Fruit fly (Drosophila melanogaster): ENCODE results near the gene CG8814.

The CG8814 gene

DNA sequence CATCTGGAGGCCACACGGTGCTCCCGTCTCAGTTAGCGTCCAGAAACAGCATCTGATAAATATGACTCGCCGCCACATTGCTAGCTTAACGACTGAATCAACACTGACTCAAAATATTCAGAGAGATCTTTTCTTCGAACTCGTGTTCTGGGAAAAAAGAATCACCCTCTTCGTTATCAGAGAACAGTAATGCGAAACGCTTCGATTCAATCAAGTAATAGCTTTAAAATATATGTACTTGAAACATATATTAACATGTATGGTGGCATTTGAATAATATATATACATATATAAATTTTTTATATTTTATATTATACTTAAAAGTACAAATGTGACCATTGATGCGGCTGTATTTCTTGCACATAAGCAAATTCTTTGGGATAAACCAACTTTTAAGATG lies 29.1 kb upstream of the CG8814 start, which contains the start of gene CG18557:
TSS of gene CG18557 (minus strand) at position 101 of the 400 bp plus-strand sequence.
- TF ChIP-seq Rel (GFP tag; optimal IDR thresholded peaks at IDR 0.05) (no peak), Rel (tag; optimal IDR thresholded peaks at IDR 0.05) (peak; percentile 31), usp (GFP tag; optimal IDR thresholded peaks at IDR 0.05) (no peak), rgr (GFP tag; optimal IDR thresholded peaks at IDR 0.05) (no peak), fru (GFP tag; optimal IDR thresholded peaks at IDR 0.05) (peak; percentile 1), Sp1 (GFP tag; optimal IDR thresholded peaks at IDR 0.05) (no peak), h (GFP tag; optimal IDR thresholded peaks at IDR 0.05) (no peak)

- TF ChIP-seq fru (GFP tag; optimal IDR thresholded peaks at IDR 0.05) (no peak), Rel (GFP tag; optimal IDR thresholded peaks at IDR 0.05) (no peak), Rel (tag; optimal IDR thresholded peaks at IDR 0.05) (peak; percentile 81)
These were observed 27.5 kb upstream of the CG8814 start, which contains the start of the genes CG3117 and CG2983 for dm6 chr2L:2847112-2847682. TSS of gene CG3117 (minus strand) at chr2L:2847212. TSS of gene CG2983 (plus strand) at chr2L:2847632.

DNA sequence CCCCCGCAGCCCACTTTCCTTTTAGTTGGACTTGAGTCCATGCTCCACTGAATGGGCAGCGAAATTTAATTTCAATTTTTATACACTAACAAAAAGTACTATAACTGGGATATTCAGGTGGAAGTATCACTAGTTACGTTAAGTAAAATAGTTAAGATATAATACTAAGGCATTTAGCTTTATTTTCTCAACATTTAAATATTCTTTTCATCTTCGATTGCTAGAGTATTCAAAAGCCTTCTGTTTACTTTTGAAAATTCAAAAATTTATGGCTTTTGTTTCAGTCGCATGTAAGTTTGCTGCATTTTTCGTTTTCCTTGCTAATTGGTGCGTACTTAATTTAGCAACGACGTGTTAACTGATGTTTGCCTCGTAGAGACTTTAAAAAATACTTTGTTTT lies 23.1 kb upstream of the CG8814 start:
- TF ChIP-seq usp (GFP tag; optimal IDR thresholded peaks at IDR 0.05) (no peak), Abd-B (GFP tag; optimal IDR thresholded peaks at IDR 0.05) (no peak), CG9705 (GFP tag; optimal IDR thresholded peaks at IDR 0.05) (no peak), rgr (GFP tag; optimal IDR thresholded peaks at IDR 0.05) (no peak), Dif (GFP tag; optimal IDR thresholded peaks at IDR 0.05; ENCODE audit: partially characterized antibody) (no peak), brk (GFP tag; optimal IDR thresholded peaks at IDR 0.05) (no peak), CrebA (GFP tag; optimal IDR thresholded peaks at IDR 0.05; ENCODE audit: borderline replicate concordance) (no peak), psq (GFP tag; optimal IDR thresholded peaks at IDR 0.05) (no peak)

DNA sequence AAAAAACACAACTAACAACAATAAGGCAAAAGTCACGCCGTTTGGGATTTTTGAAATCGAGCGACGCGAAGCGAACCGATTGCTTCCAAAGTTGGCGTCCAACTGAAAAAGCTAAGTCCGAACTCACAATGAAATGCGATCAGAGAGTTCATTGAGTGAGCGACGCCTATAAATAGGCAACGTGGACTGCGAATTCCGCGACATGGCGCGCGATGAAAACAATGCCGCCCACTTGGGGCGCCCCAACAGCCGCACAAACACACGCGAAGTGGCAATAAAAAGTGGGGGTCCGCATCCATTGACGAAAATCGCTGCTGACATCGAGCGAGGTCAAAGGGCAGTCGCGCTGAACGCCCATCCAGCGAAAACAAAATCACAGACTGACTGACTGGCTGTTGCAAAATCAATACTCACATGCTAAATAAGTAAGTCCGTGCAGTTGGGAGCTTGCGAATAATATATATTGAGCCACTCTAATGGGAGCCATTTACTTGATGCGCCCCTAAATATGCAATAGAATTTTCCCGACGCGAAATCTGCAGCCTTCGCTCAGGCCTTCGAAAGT lies 19.4 kb upstream of the CG8814 start:
- TF ChIP-seq br (GFP tag; optimal IDR thresholded peaks at IDR 0.05) = no peak
- no peak for TF ChIP-seq Vsx2 (GFP tag; optimal IDR thresholded peaks at IDR 0.05; ENCODE audit: partially characterized antibody)
- TF ChIP-seq ey (GFP tag; optimal IDR thresholded peaks at IDR 0.05) = no peak
- TF ChIP-seq Myc (optimal IDR thresholded peaks at IDR 0.05) = peak; percentile 74
- no peak for TF ChIP-seq Abd-B (GFP tag; optimal IDR thresholded peaks at IDR 0.05)
- no peak for TF ChIP-seq GATAd (GFP tag; optimal IDR thresholded peaks at IDR 0.05)
- TF ChIP-seq foxo (GFP tag; optimal IDR thresholded peaks at IDR 0.05) = no peak
- no peak for TF ChIP-seq h (GFP tag; optimal IDR thresholded peaks at IDR 0.05)
- peak; percentile 50 for TF ChIP-seq N (GFP tag; optimal IDR thresholded peaks at IDR 0.05)
- peak; percentile 8 for TF ChIP-seq Hr83 (GFP tag; optimal IDR thresholded peaks at IDR 0.05; ENCODE audit: poor library complexity, severe bottlenecking)
- no peak for TF ChIP-seq jim (GFP tag; optimal IDR thresholded peaks at IDR 0.05)

DNA sequence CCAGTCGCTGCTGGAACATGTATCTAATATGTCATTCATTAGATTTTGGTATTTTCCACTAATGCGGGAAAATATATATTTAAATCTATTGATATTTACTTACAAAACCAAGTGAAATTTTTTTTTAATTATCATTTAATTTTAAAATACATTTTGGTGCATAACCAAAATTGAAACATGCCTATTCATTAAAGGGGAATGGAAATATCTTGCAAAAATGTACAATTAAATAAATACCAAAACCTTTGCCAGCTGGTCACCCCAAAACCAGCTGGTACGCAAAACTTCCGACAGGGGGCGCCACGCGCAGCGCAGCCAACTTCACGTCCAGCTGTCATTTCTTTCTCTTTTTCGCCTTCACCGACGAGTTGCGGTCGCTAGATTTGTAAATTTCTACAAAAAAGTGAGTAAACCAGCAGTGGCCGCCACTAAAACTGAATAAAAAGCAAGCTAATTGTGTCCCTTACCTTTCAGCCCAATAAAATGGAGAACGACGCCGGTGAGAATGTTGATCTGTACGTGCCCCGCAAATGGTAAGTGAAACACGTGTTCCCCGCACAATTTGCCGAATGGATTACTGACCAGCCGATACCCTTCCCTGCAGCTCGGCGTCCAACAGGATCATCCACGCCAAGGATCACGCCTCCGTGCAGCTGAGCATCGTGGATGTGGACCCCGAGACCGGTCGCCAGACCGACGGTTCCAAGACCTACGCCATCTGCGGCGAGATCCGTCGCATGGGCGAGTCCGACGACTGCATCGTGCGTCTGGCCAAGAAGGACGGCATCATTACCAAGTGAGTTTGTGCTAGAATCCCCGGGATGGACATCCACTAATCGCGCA lies 18.7 kb upstream of the CG8814 start, which contains the start of the genes CG3104 and RpS21:
TSS of gene CG3104 (minus strand) at position 6 of the 843 bp plus-strand sequence.
TSS of gene RpS21 (plus strand) at position 298 of the 843 bp plus-strand sequence.
- peak; percentile 78 for TF ChIP-seq Myc (optimal IDR thresholded peaks at IDR 0.05)
- no peak for TF ChIP-seq lola (GFP tag; optimal IDR thresholded peaks at IDR 0.05)
- TF ChIP-seq Dfd (GFP tag; optimal IDR thresholded peaks at IDR 0.05) = no peak
- TF ChIP-seq OdsH (GFP tag; optimal IDR thresholded peaks at IDR 0.05) = peak; percentile 73
- TF ChIP-seq sage (GFP tag; optimal IDR thresholded peaks at IDR 0.05) = peak; percentile 52
- peak; percentile 84 for TF ChIP-seq Sp1 (GFP tag; optimal IDR thresholded peaks at IDR 0.05)
- TF ChIP-seq CG32264 (GFP tag; optimal IDR thresholded peaks at IDR 0.05) = no peak
- TF ChIP-seq pan (optimal IDR thresholded peaks at IDR 0.05) = no peak
- no peak for TF ChIP-seq dsf (GFP tag; optimal IDR thresholded peaks at IDR 0.05; ENCODE audit: borderline replicate concordance)
- TF ChIP-seq Hnf4 (GFP tag; optimal IDR thresholded peaks at IDR 0.05) = peak; percentile 83
- TF ChIP-seq ey (GFP tag; optimal IDR thresholded peaks at IDR 0.05) = peak; percentile 73
- peak in 1 of 2 experiments; percentile 81 for TF ChIP-seq foxo (GFP tag; optimal IDR thresholded peaks at IDR 0.05)
- peak; percentile 77 for TF ChIP-seq Mio (GFP tag; optimal IDR thresholded peaks at IDR 0.05)
- peak; percentile 29 for TF ChIP-seq Jra (GFP tag; optimal IDR thresholded peaks at IDR 0.05)
- TF ChIP-seq psq (GFP tag; optimal IDR thresholded peaks at IDR 0.05) = peak; percentile 69
- TF ChIP-seq Rel (GFP tag; optimal IDR thresholded peaks at IDR 0.05) = no peak
- TF ChIP-seq Rel (tag; optimal IDR thresholded peaks at IDR 0.05) = peak; percentile 53
- TF ChIP-seq GATAd (GFP tag; optimal IDR thresholded peaks at IDR 0.05) = peak; percentile 51
- TF ChIP-seq Hr78 (GFP tag; optimal IDR thresholded peaks at IDR 0.05) = no peak
- TF ChIP-seq jim (GFP tag; optimal IDR thresholded peaks at IDR 0.05) = peak; percentile 25
- TF ChIP-seq Abd-B (GFP tag; optimal IDR thresholded peaks at IDR 0.05) = no peak
- no peak for TF ChIP-seq Dif (GFP tag; optimal IDR thresholded peaks at IDR 0.05; ENCODE audit: partially characterized antibody)
- TF ChIP-seq rgr (GFP tag; optimal IDR thresholded peaks at IDR 0.05) = peak; percentile 91
- no peak for TF ChIP-seq Vsx2 (GFP tag; optimal IDR thresholded peaks at IDR 0.05; ENCODE audit: partially characterized antibody)
- TF ChIP-seq h (GFP tag; optimal IDR thresholded peaks at IDR 0.05) = peak; percentile 84
- TF ChIP-seq tai (GFP tag; optimal IDR thresholded peaks at IDR 0.05) = peak; percentile 38
- peak; percentile 4 for TF ChIP-seq brk (GFP tag; optimal IDR thresholded peaks at IDR 0.05)
- TF ChIP-seq usp (GFP tag; optimal IDR thresholded peaks at IDR 0.05) = no peak
- TF ChIP-seq Hr83 (GFP tag; optimal IDR thresholded peaks at IDR 0.05; ENCODE audit: poor library complexity, severe bottlenecking) = peak; percentile 87
- peak; percentile 75 for TF ChIP-seq fru (GFP tag; optimal IDR thresholded peaks at IDR 0.05)
- TF ChIP-seq woc (GFP tag; optimal IDR thresholded peaks at IDR 0.05) = peak; percentile 59
- no peak for TF ChIP-seq N (GFP tag; optimal IDR thresholded peaks at IDR 0.05)
- TF ChIP-seq CG9705 (GFP tag; optimal IDR thresholded peaks at IDR 0.05) = peak; percentile 88
- peak; percentile 82 for TF ChIP-seq HLH106 (tag; optimal IDR thresholded peaks at IDR 0.05)
